Fruit fly (Drosophila melanogaster) S2 (cell line): Measurements from ENCODE around the gene CG13311.

Experiments used
- CG8478 ChIP-seq: fragments of >200 bp; optimal IDR thresholded peaks from 2 replicates; lab custom pipeline; 2018
- CTCF ChIP-seq, 2 experiments: fragments of >200 bp; optimal IDR thresholded peaks; 2 replicates each; lab custom pipeline; 2018

The CG13311 gene

dm6 chr3L:8830017-8830702 is 28.2 kb upstream of the CG13311 start:
- TF ChIP-seq CTCF (optimal IDR thresholded peaks at IDR 0.05; lab: Kevin White, UChicago) (no peak), CG8478 (lab: Kevin White, UChicago) (no peak)

dm6 chr3L:8829572-8829971 is 27.6 kb upstream of the CG13311 start:
- TF ChIP-seq CTCF (optimal IDR thresholded peaks at IDR 0.05; lab: Kevin White, UChicago), result no peak
- no peak for TF ChIP-seq CG8478 (lab: Kevin White, UChicago)

- no peak for TF ChIP-seq CG8478 (lab: Kevin White, UChicago)
- no peak for TF ChIP-seq CTCF (optimal IDR thresholded peaks at IDR 0.05; lab: Kevin White, UChicago)
Measured at dm6 chr3L:8827868-8828159, 25.9 kb upstream of the CG13311 start.

dm6 chr3L:8827133-8827867 is 25.3 kb upstream of the CG13311 start, which contains the start of gene dally:
Gene dally, plus strand, starts transcription at chr3L:8827505.
- no peak for TF ChIP-seq CG8478 (lab: Kevin White, UChicago)
- TF ChIP-seq CTCF (optimal IDR thresholded peaks at IDR 0.05; lab: Kevin White, UChicago), result no peak

dm6 chr3L:8826038-8826437 is 24.1 kb upstream of the CG13311 start:
- TF ChIP-seq CTCF (optimal IDR thresholded peaks at IDR 0.05; lab: Kevin White, UChicago) (no peak), CG8478 (lab: Kevin White, UChicago) (no peak)

dm6 chr3L:8825560-8825959 is 23.6 kb upstream of the CG13311 start:
- TF ChIP-seq CG8478 (lab: Kevin White, UChicago), result no peak
- no peak for TF ChIP-seq CTCF (optimal IDR thresholded peaks at IDR 0.05; lab: Kevin White, UChicago)

dm6 chr3L:8825030-8825407 is 23.1 kb upstream of the CG13311 start:
- TF ChIP-seq CG8478 (lab: Kevin White, UChicago) (no peak), CTCF (optimal IDR thresholded peaks at IDR 0.05; lab: Kevin White, UChicago) (no peak)

dm6 chr3L:8824403-8825029 is 22.6 kb upstream of the CG13311 start:
- TF ChIP-seq CTCF (optimal IDR thresholded peaks at IDR 0.05; lab: Kevin White, UChicago), result no peak
- no peak for TF ChIP-seq CG8478 (lab: Kevin White, UChicago)

- no peak for TF ChIP-seq CG8478 (lab: Kevin White, UChicago)
- no peak for TF ChIP-seq CTCF (optimal IDR thresholded peaks at IDR 0.05; lab: Kevin White, UChicago)
Measured at dm6 chr3L:8823730-8824374, 21.9 kb upstream of the CG13311 start.

- no peak for TF ChIP-seq CTCF (optimal IDR thresholded peaks at IDR 0.05; lab: Kevin White, UChicago)
- no peak for TF ChIP-seq CG8478 (lab: Kevin White, UChicago)
Measured at dm6 chr3L:8822881-8823435, 21.0 kb upstream of the CG13311 start.

- TF ChIP-seq CTCF (optimal IDR thresholded peaks at IDR 0.05; lab: Kevin White, UChicago) (no peak), CG8478 (lab: Kevin White, UChicago) (no peak)
Measured at dm6 chr3L:8821708-8822660, 20.0 kb upstream of the CG13311 start.

- no peak for TF ChIP-seq CG8478 (lab: Kevin White, UChicago)
- no peak for TF ChIP-seq CTCF (optimal IDR thresholded peaks at IDR 0.05; lab: Kevin White, UChicago)
Measured at dm6 chr3L:8819441-8819840, 17.5 kb upstream of the CG13311 start.

dm6 chr3L:8813484-8813883 is 11.5 kb upstream of the CG13311 start:
- TF ChIP-seq CG8478 (lab: Kevin White, UChicago), result no peak
- no peak for TF ChIP-seq CTCF (optimal IDR thresholded peaks at IDR 0.05; lab: Kevin White, UChicago)

dm6 chr3L:8810095-8810494 is 8.1 kb upstream of the CG13311 start, which contains the start of gene CG13309:
Gene CG13309, plus strand, starts transcription at chr3L:8810395.
- TF ChIP-seq CTCF (optimal IDR thresholded peaks at IDR 0.05; lab: Kevin White, UChicago), result no peak
- no peak for TF ChIP-seq CG8478 (lab: Kevin White, UChicago)
